Worm (Caenorhabditis elegans) whole organism, L2 larva: ENCODE measurements around the gene sym-2.

Experiments
- C34F6.9 ChIP-seq: fragments of 150-350 bp; optimal IDR thresholded peaks from 2 replicates; lab custom pipeline; 2014; ENCODE audit warnings: missing biosample characterization, missing genetic modification characterization
- Y55F3AM.14 ChIP-seq: fragments of 200-800 bp; sonication (Bioruptor generic); optimal IDR thresholded peaks from 2 replicates; lab custom pipeline; 2018; ENCODE audit warnings: mild to moderate bottlenecking, missing genetic modification characterization, missing compliant biosample characterization
- ZK546.5 ChIP-seq: sonication (generic microtip); optimal IDR thresholded peaks from 2 replicates; lab custom pipeline; 2017; ENCODE audit warnings: missing biosample characterization, missing genetic modification characterization
- alr-1 ChIP-seq: fragments of 150-350 bp; optimal IDR thresholded peaks from 2 replicates; lab custom pipeline; 2014; ENCODE audit warnings: missing biosample characterization, missing genetic modification characterization
- ceh-16 ChIP-seq: fragments of 150-350 bp; optimal IDR thresholded peaks from 2 replicates; lab custom pipeline; 2014; ENCODE audit warnings: missing biosample characterization, missing genetic modification characterization
- ceh-82 ChIP-seq: fragments of 150-350 bp; optimal IDR thresholded peaks from 2 replicates; lab custom pipeline; 2014; ENCODE audit warnings: missing biosample characterization, missing genetic modification characterization
- egl-27 ChIP-seq: sonication (generic microtip); optimal IDR thresholded peaks from 3 replicates; lab custom pipeline; 2017; ENCODE audit warnings: missing biosample characterization, missing genetic modification reagents, missing genetic modification characterization
- elt-1 ChIP-seq: fragments of 150-350 bp; optimal IDR thresholded peaks from 2 replicates; lab custom pipeline; 2014; ENCODE audit warnings: missing biosample characterization, missing genetic modification characterization
- elt-3 ChIP-seq: sonication (generic microtip); optimal IDR thresholded peaks from 2 replicates; lab custom pipeline; 2017; ENCODE audit warnings: missing biosample characterization, missing genetic modification characterization
- fos-1 ChIP-seq: fragments of 150-350 bp; optimal IDR thresholded peaks from 2 replicates; lab custom pipeline; 2014; ENCODE audit warnings: missing biosample characterization, missing genetic modification characterization
- gmeb-1 ChIP-seq: fragments of 150-350 bp; optimal IDR thresholded peaks from 2 replicates; lab custom pipeline; 2014; ENCODE audit warnings: missing biosample characterization, missing genetic modification characterization
- lin-11 ChIP-seq: fragments of 150-350 bp; sonication (generic microtip); optimal IDR thresholded peaks from 2 replicates; lab custom pipeline; 2014; ENCODE audit warnings: missing biosample characterization, missing genetic modification characterization, inconsistent platforms, mixed read lengths
- lsy-2 ChIP-seq, 2 experiments: fragments of 150-350 bp in 1 of 2; sonication (generic microtip) in 1 of 2; optimal IDR thresholded peaks; 2 replicates each; lab custom pipeline; 2014 to 2017; ENCODE audit warnings: missing biosample characterization in 2 of 2, missing genetic modification characterization in 2 of 2
- mab-5 ChIP-seq: fragments of 150-350 bp; optimal IDR thresholded peaks from 2 replicates; lab custom pipeline; 2014; ENCODE audit warnings: missing biosample characterization, missing genetic modification characterization
- mbf-1 ChIP-seq: sonication (generic microtip); optimal IDR thresholded peaks from 2 replicates; lab custom pipeline; 2017; ENCODE audit warnings: missing biosample characterization, missing genetic modification characterization
- mdl-1 ChIP-seq, 2 experiments: fragments of 150-350 bp in 1 of 2; sonication (generic microtip) in 1 of 2; optimal IDR thresholded peaks; 2 replicates each; lab custom pipeline; 2017; ENCODE audit warnings: missing biosample characterization in 2 of 2, missing genetic modification characterization in 2 of 2
- nhr-129 ChIP-seq: fragments of 150-350 bp; optimal IDR thresholded peaks from 2 replicates; lab custom pipeline; 2014; ENCODE audit warnings: missing biosample characterization, missing genetic modification characterization
- nhr-25 ChIP-seq: fragments of 150-350 bp; sonication (generic microtip); optimal IDR thresholded peaks from 3 replicates; lab custom pipeline; 2014; ENCODE audit warnings: missing biosample characterization, missing genetic modification characterization
- nhr-6 ChIP-seq: fragments of 150-350 bp; optimal IDR thresholded peaks from 2 replicates; lab custom pipeline; 2014; ENCODE audit warnings: missing biosample characterization, missing genetic modification characterization
- nhr-77 ChIP-seq: fragments of 150-350 bp; optimal IDR thresholded peaks from 2 replicates; lab custom pipeline; 2014; ENCODE audit warnings: missing biosample characterization, missing genetic modification characterization
- skn-1 ChIP-seq: sonication (generic microtip); optimal IDR thresholded peaks from 2 replicates; lab custom pipeline; 2017; ENCODE audit warnings: missing biosample characterization, missing genetic modification characterization
- sma-3 ChIP-seq: sonication (generic microtip); optimal IDR thresholded peaks from 2 replicates; lab custom pipeline; 2016; ENCODE audit warnings: missing genetic modification reagents, missing genetic modification characterization, missing compliant biosample characterization
- sma-9 ChIP-seq, 2 experiments: fragments of 150-350 bp in 1 of 2; sonication (generic microtip) in 1 of 2; optimal IDR thresholded peaks; 2 replicates each; lab custom pipeline; 2014 to 2016; ENCODE audit warnings: missing genetic modification characterization in 2 of 2, mild to moderate bottlenecking in 1 of 2, missing biosample characterization in 1 of 2, missing compliant biosample characterization in 1 of 2, missing genetic modification reagents in 1 of 2, moderate library complexity in 1 of 2
- unc-39 ChIP-seq: fragments of 150-350 bp; optimal IDR thresholded peaks from 2 replicates; lab custom pipeline; 2014; ENCODE audit warnings: missing biosample characterization, missing genetic modification characterization
- unc-55 ChIP-seq: fragments of 150-350 bp; sonication (generic microtip); optimal IDR thresholded peaks from 3 replicates; lab custom pipeline; 2014; ENCODE audit warnings: missing biosample characterization, missing genetic modification reagents, missing genetic modification characterization
- unc-62 ChIP-seq: fragments of 150-350 bp; optimal IDR thresholded peaks from 2 replicates; lab custom pipeline; 2014; ENCODE audit warnings: missing biosample characterization, missing genetic modification reagents, missing genetic modification characterization
- zag-1 ChIP-seq: fragments of 150-350 bp; optimal IDR thresholded peaks from 2 replicates; lab custom pipeline; 2014; ENCODE audit warnings: missing biosample characterization, missing genetic modification characterization

The sym-2 gene

ce11 chrII:9189648-9190047 is 1.4 kb upstream of the sym-2 start:
- TF ChIP-seq nhr-77 (tag; lab: Kevin White, UChicago): no peak
- TF ChIP-seq mab-5 (tag; lab: Kevin White, UChicago): no peak
- TF ChIP-seq elt-1 (tag; lab: Kevin White, UChicago): no peak
- TF ChIP-seq unc-62 (GFP tag; lab: Kevin White, UChicago): no peak
- no peak for TF ChIP-seq elt-3 (tag; lab: Kevin White, UChicago)
- TF ChIP-seq ZK546.5: no peak
- TF ChIP-seq nhr-6 (tag; lab: Kevin White, UChicago): no peak
- peak; percentile 5 for TF ChIP-seq sma-9 (GFP tag; optimal IDR thresholded peaks at IDR 0.05; lab: Kevin White, UChicago)
- TF ChIP-seq sma-9 (tag; optimal IDR thresholded peaks at IDR 0.05; lab: Kevin White, UChicago): no peak
- no peak for TF ChIP-seq ceh-82 (tag; lab: Kevin White, UChicago)
- peak; percentile 15 for TF ChIP-seq egl-27 (tag; lab: Kevin White, UChicago)
- TF ChIP-seq nhr-25: peak; percentile 68

- TF ChIP-seq mdl-1 (tag; optimal IDR thresholded peaks at IDR 0.05; lab: Kevin White, UChicago): no peak
- no peak for TF ChIP-seq fos-1 (tag; lab: Kevin White, UChicago)
- no peak for TF ChIP-seq unc-62 (GFP tag; lab: Kevin White, UChicago)
- no peak for TF ChIP-seq gmeb-1 (tag; lab: Kevin White, UChicago)
Observed at ce11 chrII:9185915-9186314, 2.4 kb downstream of the sym-2 start.

- TF ChIP-seq lin-11 (tag; lab: Kevin White, UChicago) (no peak), skn-1 (no peak), fos-1 (tag; lab: Kevin White, UChicago) (peak; percentile 92)
Observed at ce11 chrII:9181155-9181554, 7.1 kb downstream of the sym-2 start.

- TF ChIP-seq ceh-16 (tag; lab: Kevin White, UChicago): no peak
Observed at ce11 chrII:9178811-9179210, 9.5 kb downstream of the sym-2 start.

- TF ChIP-seq sma-3 (GFP tag; lab: Kevin White, UChicago) (no peak), C34F6.9 (peak; percentile 53), gmeb-1 (tag; lab: Kevin White, UChicago) (peak; percentile 41), ZK546.5 (no peak), nhr-25 (peak; percentile 35), sma-9 (GFP tag; optimal IDR thresholded peaks at IDR 0.05; lab: Kevin White, UChicago) (peak; percentile 5), sma-9 (tag; optimal IDR thresholded peaks at IDR 0.05; lab: Kevin White, UChicago) (no peak), fos-1 (tag; lab: Kevin White, UChicago) (peak; percentile 33), lsy-2 (tag; optimal IDR thresholded peaks at IDR 0.05; lab: Kevin White, UChicago) (peak; percentile 18 to 71), unc-55 (GFP tag; lab: Kevin White, UChicago) (peak; percentile 72), mdl-1 (tag; optimal IDR thresholded peaks at IDR 0.05; lab: Kevin White, UChicago) (no peak)
Observed at ce11 chrII:9177080-9177479, 11.2 kb downstream of the sym-2 start, which contains the start of the genes sec-5 and pir-1. Gene sec-5, minus strand, starts transcription at chrII:9177152. Gene pir-1, plus strand, starts transcription at chrII:9177300.

- no peak for TF ChIP-seq Y55F3AM.14 (GFP tag; lab: Kevin White, UChicago)
- no peak for TF ChIP-seq skn-1
- TF ChIP-seq egl-27 (tag; lab: Kevin White, UChicago): no peak
- no peak for TF ChIP-seq zag-1 (tag; lab: Kevin White, UChicago)
- no peak for TF ChIP-seq nhr-6 (tag; lab: Kevin White, UChicago)
- no peak for TF ChIP-seq unc-39 (tag; lab: Kevin White, UChicago)
- no peak for TF ChIP-seq mbf-1 (tag; lab: Kevin White, UChicago)
Observed at ce11 chrII:9176523-9176922, 11.8 kb downstream of the sym-2 start.

- TF ChIP-seq lin-11 (tag; lab: Kevin White, UChicago) (no peak), nhr-129 (tag; lab: Kevin White, UChicago) (no peak), alr-1 (tag; lab: Kevin White, UChicago) (no peak), ceh-16 (tag; lab: Kevin White, UChicago) (no peak), mdl-1 (tag; optimal IDR thresholded peaks at IDR 0.05; lab: Kevin White, UChicago) (no peak)
Observed at ce11 chrII:9173471-9173870, 14.8 kb downstream of the sym-2 start.
